Worm (Caenorhabditis elegans) whole organism, early embryonic: ENCODE measurements around the gene ZK218.3.

Experiments
- B0310.2 ChIP-seq: sonication (generic microtip); optimal IDR thresholded peaks from 2 replicates; lab custom pipeline; 2016; ENCODE audit warnings: mild to moderate bottlenecking, missing genetic modification characterization, missing compliant biosample characterization
- F13C5.2 ChIP-seq: sonication (generic microtip); optimal IDR thresholded peaks from 2 replicates; lab custom pipeline; 2017; ENCODE audit warnings: mild to moderate bottlenecking, missing genetic modification characterization, inconsistent platforms, missing compliant biosample characterization
- aly-1 ChIP-seq: sonication (generic microtip); optimal IDR thresholded peaks from 2 replicates; lab custom pipeline; 2016; ENCODE audit warnings: missing genetic modification characterization, missing compliant biosample characterization
- ama-1 ChIP-seq: fragments of 150-350 bp; optimal IDR thresholded peaks from 2 replicates; lab custom pipeline; 2014
- ceh-13 ChIP-seq: fragments of 200-800 bp; sonication (Bioruptor generic); optimal IDR thresholded peaks from 2 replicates; lab custom pipeline; 2018; ENCODE audit warnings: mild to moderate bottlenecking, missing genetic modification characterization, missing compliant biosample characterization
- ceh-36 ChIP-seq: sonication (generic microtip); optimal IDR thresholded peaks from 2 replicates; lab custom pipeline; 2016; ENCODE audit warnings: missing genetic modification characterization, inconsistent platforms, missing compliant biosample characterization
- ets-7 ChIP-seq: sonication (generic microtip); optimal IDR thresholded peaks from 2 replicates; lab custom pipeline; 2016; ENCODE audit warnings: missing genotype, missing genetic modification characterization, missing compliant biosample characterization
- flt-1 ChIP-seq: fragments of 200-800 bp; sonication (Bioruptor generic); IDR thresholded peaks from 2 replicates; pipeline ENCODE4 v1.3.6; 2022; ENCODE audit warnings: missing genetic modification characterization, missing compliant biosample characterization
- hmbx-1 ChIP-seq: sonication (generic microtip); optimal IDR thresholded peaks from 2 replicates; lab custom pipeline; 2016; ENCODE audit warnings: mild to moderate bottlenecking, missing genetic modification characterization, missing compliant biosample characterization
- hmg-4 ChIP-seq: fragments of 200-800 bp; sonication (Bioruptor generic); optimal IDR thresholded peaks from 2 replicates; lab custom pipeline; 2018; ENCODE audit warnings: mild to moderate bottlenecking, missing genetic modification characterization, missing compliant biosample characterization
- hnd-1 ChIP-seq: sonication (generic microtip); optimal IDR thresholded peaks from 2 replicates; lab custom pipeline; 2016; ENCODE audit warnings: missing genetic modification characterization, missing compliant biosample characterization
- pes-1 ChIP-seq: fragments of 200-800 bp; sonication (Bioruptor generic); IDR thresholded peaks from 2 replicates; pipeline ENCODE4 v1.3.6; 2022; ENCODE audit warnings: missing genetic modification reagents, missing genetic modification characterization, missing compliant biosample characterization
- scrt-1 ChIP-seq: fragments of 200-800 bp; sonication (Bioruptor generic); IDR thresholded peaks from 2 replicates; pipeline ENCODE4 v1.3.6; 2022; ENCODE audit warnings: missing genetic modification characterization, missing compliant biosample characterization
- sea-1 ChIP-seq: fragments of 200-800 bp; sonication (Bioruptor generic); conservative IDR thresholded peaks from 2 replicates; pipeline ENCODE4 v1.3.6; 2022; ENCODE audit warnings: missing genetic modification characterization, missing compliant biosample characterization
- tbx-11 ChIP-seq: fragments of 200-800 bp; sonication (Bioruptor generic); IDR thresholded peaks from 2 replicates; pipeline ENCODE4 v1.3.6; 2022; ENCODE audit warnings: missing genetic modification characterization, missing compliant biosample characterization
- tbx-37 ChIP-seq: fragments of 200-800 bp; sonication (Bioruptor generic); conservative IDR thresholded peaks from 2 replicates; pipeline ENCODE4 v1.3.6; 2022; ENCODE audit warnings: missing genetic modification reagents, missing genetic modification characterization, missing compliant biosample characterization
- tra-4 ChIP-seq: sonication (generic microtip); optimal IDR thresholded peaks from 2 replicates; lab custom pipeline; 2017; ENCODE audit warnings: missing genetic modification characterization, missing compliant biosample characterization

Gene ZK218.3

DNA sequence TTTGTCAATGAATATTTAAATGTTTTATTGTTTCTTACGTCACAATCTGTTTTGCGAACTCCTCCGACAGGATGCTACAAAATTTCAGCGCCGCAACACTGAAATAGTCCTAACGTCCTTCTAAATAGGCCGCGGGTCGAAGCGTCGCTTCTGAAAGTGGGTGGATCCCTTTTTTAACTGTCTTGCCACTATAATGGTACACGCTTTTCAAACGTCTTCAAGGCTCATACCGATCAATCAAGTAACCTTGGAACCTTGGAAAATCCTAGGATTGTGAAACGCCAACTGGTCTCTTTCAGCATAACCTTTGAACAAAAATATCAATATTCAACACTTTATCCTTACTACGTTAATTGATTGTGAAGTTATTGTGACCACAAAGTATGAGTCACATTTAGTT lies 31.9 kb downstream of the ZK218.3 start:
- TF ChIP-seq aly-1 (tag; lab: Kevin White, UChicago) (no peak), F13C5.2 (no peak), ets-7 (tag; lab: Kevin White, UChicago) (no peak), sea-1 (GFP tag; lab: Robert Waterston, UW) (no peak), ama-1 (lab: Kevin White, UChicago) (no peak), flt-1 (GFP tag; lab: Robert Waterston, UW) (no peak), hnd-1 (no peak), tbx-11 (GFP tag; lab: Robert Waterston, UW) (no peak), ceh-36 (tag; lab: Kevin White, UChicago) (no peak), ceh-13 (GFP tag; lab: Kevin White, UChicago) (no peak), hmbx-1 (tag; lab: Kevin White, UChicago) (no peak), B0310.2 (tag; lab: Kevin White, UChicago) (no peak), tbx-37 (no peak), pes-1 (no peak)

DNA sequence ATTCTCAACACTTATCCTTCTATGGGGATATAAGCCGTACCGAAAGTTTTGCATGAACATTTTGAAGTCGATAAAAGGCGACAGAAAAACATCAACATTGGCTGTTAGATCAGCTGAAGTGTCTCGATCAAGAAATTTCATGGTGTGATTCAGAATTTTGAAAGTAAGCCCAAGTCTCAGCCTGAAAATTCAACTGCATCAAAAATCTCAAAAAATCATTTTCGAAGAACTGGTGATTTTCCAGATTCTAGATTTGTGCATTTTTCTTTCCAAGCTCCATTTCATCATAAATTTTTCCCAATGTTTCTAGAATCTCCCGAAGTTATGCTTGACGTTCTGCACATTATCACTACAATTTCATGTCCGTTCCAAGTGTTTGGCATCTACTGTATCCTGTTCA lies 33.9 kb downstream of the ZK218.3 start, which contains the start of gene srh-255:
TSS of gene srh-255 (plus strand) at position 301 of the 400 bp plus-strand sequence.
- TF ChIP-seq ama-1 (lab: Kevin White, UChicago) (no peak), ets-7 (tag; lab: Kevin White, UChicago) (no peak), B0310.2 (tag; lab: Kevin White, UChicago) (no peak), ceh-36 (tag; lab: Kevin White, UChicago) (no peak), F13C5.2 (no peak), flt-1 (GFP tag; lab: Robert Waterston, UW) (no peak)

ce11 chrV:17061585-17061984 lies 37.0 kb downstream of the ZK218.3 start, which contains the start of gene F28B1.9:
TSS of gene F28B1.9 (plus strand) at chrV:17061885.
- TF ChIP-seq aly-1 (tag; lab: Kevin White, UChicago) (no peak), hmbx-1 (tag; lab: Kevin White, UChicago) (no peak), tbx-37 (no peak), ama-1 (lab: Kevin White, UChicago) (no peak), F13C5.2 (no peak), ceh-13 (GFP tag; lab: Kevin White, UChicago) (no peak), ceh-36 (tag; lab: Kevin White, UChicago) (no peak), tbx-11 (GFP tag; lab: Robert Waterston, UW) (no peak), ets-7 (tag; lab: Kevin White, UChicago) (no peak), flt-1 (GFP tag; lab: Robert Waterston, UW) (no peak), tra-4 (tag; lab: Kevin White, UChicago) (no peak), hnd-1 (no peak), sea-1 (GFP tag; lab: Robert Waterston, UW) (no peak), scrt-1 (GFP tag; lab: Robert Waterston, UW) (no peak), hmg-4 (no peak), B0310.2 (tag; lab: Kevin White, UChicago) (no peak), pes-1 (no peak)

- TF ChIP-seq F13C5.2 (no peak), ama-1 (lab: Kevin White, UChicago) (no peak), ets-7 (tag; lab: Kevin White, UChicago) (no peak)
Measured at ce11 chrV:17059987-17060386, 38.6 kb downstream of the ZK218.3 start, which contains the start of gene sri-66. TSS of gene sri-66 (plus strand) at chrV:17060287.
